Fruit fly (Drosophila melanogaster) whole organism, embryonic: Measurements from ENCODE around the gene Or23a.
A peak's percentile ranks its signal among the peaks of the same experiment; 100 is the strongest.

ENCODE experiments used
- Bdp1 ChIP-seq: fragments of 200-800 bp; sonication (Bioruptor generic); optimal IDR thresholded peaks from 3 replicates; lab custom pipeline; 2016; ENCODE audit warnings: missing biosample characterization, missing genetic modification characterization
- CG10543 ChIP-seq: fragments of 200-800 bp; sonication (Bioruptor generic); optimal IDR thresholded peaks from 3 replicates; lab custom pipeline; 2017; ENCODE audit warnings: missing biosample characterization, mild to moderate bottlenecking, missing genetic modification characterization, moderate library complexity
- CG13424 ChIP-seq: fragments of 200-800 bp; sonication (Bioruptor generic); optimal IDR thresholded peaks from 2 replicates; lab custom pipeline; 2019; ENCODE audit warnings: missing biosample characterization, mild to moderate bottlenecking, missing genetic modification characterization, moderate library complexity
- CG13894 ChIP-seq: fragments of 200-800 bp; sonication (Bioruptor generic); optimal IDR thresholded peaks from 3 replicates; lab custom pipeline; 2018; ENCODE audit warnings: missing biosample characterization, mild to moderate bottlenecking, missing genetic modification characterization, moderate library complexity
- CG14710 ChIP-seq: fragments of 200-800 bp; sonication (Bioruptor generic); optimal IDR thresholded peaks from 3 replicates; lab custom pipeline; 2019; ENCODE audit warnings: missing biosample characterization, mild to moderate bottlenecking, missing genetic modification characterization, moderate library complexity
- CG15269 ChIP-seq: fragments of 200-800 bp; sonication (Bioruptor generic); optimal IDR thresholded peaks from 2 replicates; lab custom pipeline; 2018; ENCODE audit warnings: missing biosample characterization, mild to moderate bottlenecking, missing genetic modification characterization, moderate library complexity
- CG17328 ChIP-seq: fragments of 200-800 bp; sonication (Bioruptor generic); IDR thresholded peaks from 2 replicates; pipeline ENCODE4 v1.3.6; 2022; ENCODE audit warnings: missing biosample characterization, missing genetic modification characterization
- CG18262 ChIP-seq: fragments of 200-800 bp; optimal IDR thresholded peaks from 3 replicates; lab custom pipeline; 2019; ENCODE audit warnings: missing biosample characterization, mild to moderate bottlenecking, missing genetic modification characterization, moderate library complexity
- CG1832 ChIP-seq: fragments of 200-800 bp; sonication (Bioruptor generic); optimal IDR thresholded peaks from 2 replicates; lab custom pipeline; 2017; ENCODE audit warnings: missing biosample characterization, mild to moderate bottlenecking, missing genetic modification characterization, inconsistent platforms
- CG18764 ChIP-seq: fragments of 200-800 bp; sonication (Bioruptor generic); optimal IDR thresholded peaks from 3 replicates; lab custom pipeline; 2016; ENCODE audit warnings: missing biosample characterization, missing genetic modification characterization
- CG2199 ChIP-seq: fragments of 200-800 bp; sonication (Bioruptor generic); IDR thresholded peaks from 3 replicates; pipeline ENCODE4 v1.3.6; 2022; ENCODE audit warnings: missing biosample characterization, missing genetic modification characterization
- CG30020 ChIP-seq: fragments of 200-800 bp; optimal IDR thresholded peaks from 2 replicates; lab custom pipeline; 2019; ENCODE audit warnings: missing biosample characterization, mild to moderate bottlenecking, missing genetic modification characterization, moderate library complexity
- CG33213 ChIP-seq: fragments of 200-800 bp; sonication (Bioruptor generic); optimal IDR thresholded peaks from 3 replicates; lab custom pipeline; 2016; ENCODE audit warnings: missing biosample characterization, missing genetic modification characterization
- CG34224 ChIP-seq: fragments of 200-800 bp; sonication (Bioruptor generic); IDR thresholded peaks from 3 replicates; pipeline ENCODE4 v1.3.6; 2022; ENCODE audit warnings: missing biosample characterization, missing genetic modification characterization; ENCODE audit not compliant: partially characterized antibody
- CG3726 ChIP-seq: fragments of 200-800 bp; sonication (Bioruptor generic); IDR thresholded peaks from 3 replicates; pipeline ENCODE4, ENCODE4 v1.3.6; 2022; ENCODE audit warnings: missing biosample characterization, missing genetic modification characterization
- CG42726 ChIP-seq: fragments of 200-800 bp; sonication (Bioruptor generic); IDR thresholded peaks from 2 replicates; pipeline ENCODE4 v1.3.6; 2022; ENCODE audit warnings: missing biosample characterization, missing genetic modification characterization; ENCODE audit not compliant: partially characterized antibody
- Dll ChIP-seq: fragments of 200-800 bp; sonication (Bioruptor generic); IDR thresholded peaks from 4 replicates; pipeline ENCODE4 v1.3.6; 2022; ENCODE audit warnings: missing biosample characterization, missing genetic modification characterization; ENCODE audit not compliant: partially characterized antibody
- E2f2 ChIP-seq: fragments of 200-800 bp; sonication (Bioruptor generic); IDR thresholded peaks from 2 replicates; pipeline ENCODE4 v1.3.6; 2022; ENCODE audit warnings: missing biosample characterization, missing genetic modification characterization
- Fer3 ChIP-seq: fragments of 200-800 bp; sonication (Bioruptor generic); optimal IDR thresholded peaks from 2 replicates; lab custom pipeline; 2018; ENCODE audit warnings: missing biosample characterization, mild to moderate bottlenecking, missing genetic modification characterization, moderate library complexity
- HHEX ChIP-seq: fragments of 200-800 bp; sonication (Bioruptor generic); optimal IDR thresholded peaks from 3 replicates; lab custom pipeline; 2017; ENCODE audit warnings: missing biosample characterization, mild to moderate bottlenecking, missing genetic modification characterization, missing genetic modification reagents
- Hmr ChIP-seq: fragments of 200-800 bp; sonication (Bioruptor generic); optimal IDR thresholded peaks from 3 replicates; lab custom pipeline; 2017; ENCODE audit warnings: mild to moderate bottlenecking, missing biosample characterization, missing genetic modification reagents, missing genetic modification characterization
- Jarid2 ChIP-seq: fragments of 200-800 bp; sonication (Bioruptor generic); optimal IDR thresholded peaks from 3 replicates; lab custom pipeline; 2017; ENCODE audit warnings: mild to moderate bottlenecking, missing biosample characterization, missing genetic modification reagents, missing genetic modification characterization
- Kr ChIP-seq: fragments of 200-800 bp; sonication (Bioruptor generic); optimal IDR thresholded peaks from 2 replicates; lab custom pipeline; 2017; ENCODE audit warnings: missing biosample characterization, mild to moderate bottlenecking, missing genetic modification characterization
- MBD-R2 ChIP-seq: fragments of 200-800 bp; sonication (Bioruptor generic); IDR thresholded peaks from 2 replicates; pipeline ENCODE4 v1.3.6; 2022; ENCODE audit warnings: missing biosample characterization, missing genetic modification characterization
- Med ChIP-seq: fragments of 200-800 bp; sonication (Bioruptor generic); peaks from one replicate; lab custom pipeline; 2016; ENCODE audit warnings: missing biosample characterization, missing genetic modification characterization, mild to moderate bottlenecking, inconsistent platforms, moderate library complexity
- Side ChIP-seq: fragments of 200-800 bp; sonication (Bioruptor generic); optimal IDR thresholded peaks from 2 replicates; lab custom pipeline; 2016; ENCODE audit warnings: missing biosample characterization, missing genetic modification characterization
- Trl ChIP-seq, 3 experiments: fragments of >200 bp in 2 of 3; fragments of 200-800 bp in 1 of 3; sonication (Bioruptor generic) in 1 of 3; optimal IDR thresholded peaks; 2 replicates in 1 of 3; 3 replicates in 2 of 3; lab custom pipeline; 2016 to 2017; ENCODE audit warnings: missing biosample characterization in 1 of 3, missing genetic modification characterization in 1 of 3
- amos ChIP-seq: fragments of 200-800 bp; sonication (Bioruptor generic); IDR thresholded peaks from 2 replicates; pipeline ENCODE4 v1.3.6; 2022; ENCODE audit warnings: missing biosample characterization, missing genetic modification characterization; ENCODE audit not compliant: partially characterized antibody
- caup ChIP-seq: fragments of 200-800 bp; sonication (Bioruptor generic); optimal IDR thresholded peaks from 3 replicates; lab custom pipeline; 2017; ENCODE audit warnings: missing biosample characterization, mild to moderate bottlenecking, missing genetic modification characterization, moderate library complexity; ENCODE audit not compliant: severe bottlenecking
- chinmo ChIP-seq: fragments of 200-800 bp; sonication (Bioruptor generic); IDR thresholded peaks from 4 replicates; pipeline ENCODE4 v1.3.6; 2022; ENCODE audit warnings: missing biosample characterization, missing genetic modification characterization; ENCODE audit not compliant: partially characterized antibody
- dan ChIP-seq: fragments of 200-800 bp; sonication (Bioruptor generic); IDR thresholded peaks from 2 replicates; pipeline ENCODE4 v1.3.6; 2022; ENCODE audit warnings: missing biosample characterization, missing genetic modification characterization
- fru ChIP-seq: fragments of >200 bp; optimal IDR thresholded peaks from 2 replicates; lab custom pipeline; 2017
- fu2 ChIP-seq: fragments of 200-800 bp; sonication (Bioruptor generic); optimal IDR thresholded peaks from 2 replicates; lab custom pipeline; 2016; ENCODE audit warnings: missing biosample characterization, missing genetic modification characterization
- gce ChIP-seq: fragments of 200-800 bp; sonication (Bioruptor generic); IDR thresholded peaks from 3 replicates; pipeline ENCODE4 v1.3.6; 2022; ENCODE audit warnings: missing biosample characterization, missing genetic modification characterization
- gem ChIP-seq: fragments of 200-800 bp; sonication (Bioruptor generic); optimal IDR thresholded peaks from 2 replicates; lab custom pipeline; 2019; ENCODE audit warnings: missing biosample characterization, mild to moderate bottlenecking, missing genetic modification characterization, moderate library complexity
- ken ChIP-seq: fragments of 200-800 bp; sonication (Bioruptor generic); IDR thresholded peaks from 3 replicates; pipeline ENCODE4 v1.3.6; 2022; ENCODE audit warnings: missing biosample characterization, missing genetic modification characterization
- mam ChIP-seq: fragments of 200-800 bp; sonication (Bioruptor generic); optimal IDR thresholded peaks from 3 replicates; lab custom pipeline; 2016; ENCODE audit warnings: missing biosample characterization, missing genetic modification characterization
- slbo ChIP-seq: fragments of 200-800 bp; sonication (Bioruptor generic); IDR thresholded peaks from 2 replicates; pipeline ENCODE4 v1.3.6; 2022; ENCODE audit warnings: missing biosample characterization, missing genetic modification characterization
- tup ChIP-seq: fragments of 200-800 bp; sonication (Bioruptor generic); optimal IDR thresholded peaks from 2 replicates; lab custom pipeline; 2016; ENCODE audit warnings: missing biosample characterization, mild to moderate bottlenecking, missing genetic modification characterization, moderate library complexity
- tx ChIP-seq: fragments of 200-800 bp; sonication (Bioruptor generic); optimal IDR thresholded peaks from 2 replicates; lab custom pipeline; 2016; ENCODE audit warnings: missing biosample characterization, missing genetic modification characterization
- vvl ChIP-seq: fragments of 200-800 bp; sonication (Bioruptor generic); IDR thresholded peaks from 2 replicates; pipeline ENCODE4 v1.3.6; 2022; ENCODE audit warnings: missing biosample characterization, missing genetic modification characterization
- wdn ChIP-seq: fragments of 200-800 bp; sonication (Bioruptor generic); IDR thresholded peaks from 2 replicates; pipeline ENCODE4 v1.3.6; 2022; ENCODE audit warnings: missing biosample characterization, missing genetic modification characterization
- zf30C ChIP-seq: fragments of 200-800 bp; sonication (Bioruptor generic); optimal IDR thresholded peaks from 3 replicates; lab custom pipeline; 2018; ENCODE audit warnings: missing biosample characterization, mild to moderate bottlenecking, missing genetic modification characterization
- zfh1 ChIP-seq: fragments of 200-800 bp; sonication (Bioruptor generic); IDR thresholded peaks from 3 replicates; pipeline ENCODE4 v1.3.6; 2022; ENCODE audit warnings: missing biosample characterization, missing genetic modification characterization

Or23a gene

dm6 chr2L:2677553-2677952, 23.7 kb downstream of the Or23a start, which contains the start of gene Tmtc1 (continued):
- TF ChIP-seq CG30020 (tag; lab: Kevin White, UChicago) (no peak), tx (no peak), CG34224 (GFP tag; lab: Robert Waterston, UW) (no peak), CG33213 (GFP tag; lab: Kevin White, UChicago) (no peak), ken (GFP tag; lab: Robert Waterston, UW) (no peak), mam (GFP tag; lab: Kevin White, UChicago) (no peak), Dll (GFP tag; lab: Robert Waterston, UW) (no peak), CG42726 (GFP tag; lab: Robert Waterston, UW) (peak; percentile 33; the same call in 1 of the 2 replicates), gce (GFP tag; lab: Robert Waterston, UW) (no peak), fu2 (GFP tag; lab: Kevin White, UChicago) (no peak), CG3726 (GFP tag; lab: Robert Waterston, UW) (no peak), zfh1 (0 out of 3 replicates have a peak, but pooled peaks have one; percentile 10), dan (no peak), CG10543 (GFP tag; lab: Kevin White, UChicago) (no peak), CG14710 (tag; lab: Kevin White, UChicago) (no peak), caup (no peak), tup (no peak), Fer3 (no peak), CG18764 (GFP tag; lab: Kevin White, UChicago) (no peak), Hmr (GFP tag; lab: Kevin White, UChicago) (no peak), Trl (optimal IDR thresholded peaks at IDR 0.05; lab: Kevin White, UChicago) (no peak), Trl (GFP tag; optimal IDR thresholded peaks at IDR 0.05; lab: Kevin White, UChicago) (no peak), CG13424 (no peak), Jarid2 (GFP tag; lab: Kevin White, UChicago) (peak; percentile 65), gem (tag; lab: Kevin White, UChicago) (no peak), chinmo (GFP tag; lab: Robert Waterston, UW) (0 out of 4 replicates have a peak, but pooled peaks have one; percentile 19), wdn (GFP tag; lab: Robert Waterston, UW) (no peak), vvl (GFP tag; lab: Robert Waterston, UW) (0 out of 2 replicates have a peak, but pooled peaks have one; percentile 19), E2f2 (GFP tag; lab: Robert Waterston, UW) (no peak), fru (lab: Kevin White, UChicago) (no peak), CG13894 (no peak), CG18262 (tag; lab: Kevin White, UChicago) (no peak), amos (GFP tag; lab: Robert Waterston, UW) (peak; percentile 38; the same call in 1 of the 2 replicates), Kr (GFP tag; lab: Kevin White, UChicago) (no peak), zf30C (GFP tag; lab: Kevin White, UChicago) (no peak), CG15269 (no peak), Side (GFP tag; lab: Kevin White, UChicago) (no peak), slbo (GFP tag; lab: Robert Waterston, UW) (0 out of 2 replicates have a peak, but pooled peaks have one; percentile 13), Med (GFP tag; lab: Kevin White, UChicago) (peak; percentile 44), CG2199 (GFP tag; lab: Robert Waterston, UW) (no peak), MBD-R2 (GFP tag; lab: Robert Waterston, UW) (no peak), CG17328 (GFP tag; lab: Robert Waterston, UW) (no peak), Bdp1 (GFP tag; lab: Kevin White, UChicago) (no peak), CG1832 (no peak), HHEX (GFP tag; lab: Kevin White, UChicago) (no peak)
